Worm (Caenorhabditis elegans) whole organism, L1 larva: ENCODE data around the gene nca-2.

Experiments used
- alr-1 ChIP-seq: fragments of 200-800 bp; sonication (Bioruptor generic); optimal IDR thresholded peaks from 2 replicates; lab custom pipeline; 2018; ENCODE audit warnings: borderline replicate concordance, mild to moderate bottlenecking, missing genetic modification characterization, missing compliant biosample characterization
- efl-1 ChIP-seq, 4 experiments: fragments of 150-350 bp; optimal IDR thresholded peaks in 3 of 4; peaks in 1 of 4; 1 replicate in 1 of 4; 2 replicates in 3 of 4; lab custom pipeline; 2014; ENCODE audit warnings: missing biosample characterization in 2 of 4, missing genetic modification characterization in 2 of 4, missing genetic modification reagents in 2 of 4
- fkh-10 ChIP-seq: sonication (generic microtip); optimal IDR thresholded peaks from 2 replicates; lab custom pipeline; 2017; ENCODE audit warnings: missing biosample characterization, missing genetic modification reagents, missing genetic modification characterization
- snpc-4 ChIP-seq: fragments of 150-350 bp; optimal IDR thresholded peaks from 2 replicates; lab custom pipeline; 2014; ENCODE audit warnings: missing biosample characterization, missing genetic modification characterization

- TF ChIP-seq snpc-4 (no peak), efl-1 (optimal IDR thresholded peaks at IDR 0.05; lab: Kevin White, UChicago) (peak; percentile 48 to 66), efl-1 (GFP tag; optimal IDR thresholded peaks at IDR 0.05 in 1 of 2; lab: Kevin White, UChicago) (peak; percentile 68 to 96), alr-1 (tag; lab: Kevin White, UChicago) (no peak), fkh-10 (GFP tag; lab: Kevin White, UChicago) (no peak)
These were observed 30.3 kb upstream of the nca-2 start, which contains the start of gene mrps-18C for ce11 chrIII:4934896-4935628.
